Fruit fly (Drosophila melanogaster): ENCODE results near the gene Adss.
A peak's percentile ranks its signal among the peaks of the same experiment; 100 is the strongest.

Gene Adss

DNA sequence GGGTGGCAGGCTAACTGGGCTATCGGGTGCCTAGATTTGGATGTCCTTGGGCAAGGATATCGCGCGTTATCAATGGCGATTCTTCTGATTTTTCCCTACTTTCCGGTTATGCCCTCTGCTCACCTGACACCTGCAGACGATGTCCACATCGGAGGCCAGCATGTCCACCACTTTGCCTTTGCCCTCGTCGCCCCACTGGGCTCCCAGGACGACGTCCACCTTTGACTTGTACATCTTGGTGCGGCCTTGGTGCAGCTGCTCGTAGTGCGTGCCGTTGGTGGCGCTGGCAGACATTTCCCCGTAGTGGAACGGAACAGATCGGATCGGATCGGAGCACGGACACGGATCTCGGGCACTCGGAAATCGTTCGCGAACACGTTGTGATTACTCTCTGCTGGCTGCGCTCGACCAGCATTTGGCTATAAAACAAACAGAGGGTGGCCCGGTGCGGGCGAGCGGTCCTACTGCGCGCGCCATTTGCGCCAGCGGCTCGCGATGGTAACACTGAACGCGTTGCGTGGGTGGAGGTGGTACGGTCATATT, at the start of gene Adss (continued):
- TF ChIP-seq knrl (GFP tag; IDR thresholded peaks at IDR 0.05; ENCODE audit: partially characterized antibody) (peak; percentile 31; the same call in 1 of the 3 replicates), az2 (GFP tag; optimal IDR thresholded peaks at IDR 0.05) (no peak), CG4854 (GFP tag; optimal IDR thresholded peaks at IDR 0.05) (no peak), ab (GFP tag; optimal IDR thresholded peaks at IDR 0.05) (no peak), CG17186 (GFP tag; optimal IDR thresholded peaks at IDR 0.05) (peak; percentile 89), B-H2 (GFP tag; optimal IDR thresholded peaks at IDR 0.05) (peak; percentile 34), CG11456 (GFP tag; IDR thresholded peaks at IDR 0.05) (peak; percentile 67; the same call in 1 of the 3 replicates), scrt (GFP tag; optimal IDR thresholded peaks at IDR 0.05) (no peak), CG16779 (GFP tag; IDR thresholded peaks at IDR 0.05) (0 out of 2 replicates have a peak, but pooled peaks have one; percentile 56), Oli (tag; optimal IDR thresholded peaks at IDR 0.05) (no peak), ftz-f1 (GFP tag; optimal IDR thresholded peaks at IDR 0.05) (peak; percentile 54), CG10431 (GFP tag; optimal IDR thresholded peaks at IDR 0.05) (peak; percentile 36), NFAT (GFP tag; IDR thresholded peaks at IDR 0.05) (peak; percentile 41; the same call in 1 of the 2 replicates), Ssrp (tag; optimal IDR thresholded peaks at IDR 0.05) (no peak), CG2712 (tag; optimal IDR thresholded peaks at IDR 0.05) (peak; percentile 40), fd102C (GFP tag; optimal IDR thresholded peaks at IDR 0.05) (no peak), p53 (GFP tag; optimal IDR thresholded peaks at IDR 0.05) (no peak), Myb (GFP tag; optimal IDR thresholded peaks at IDR 0.05) (peak; percentile 62), HLH4C (GFP tag; IDR thresholded peaks at IDR 0.05; ENCODE audit: partially characterized antibody) (peak; percentile 23; the same call in 2 of the 3 replicates), MTF-1 (GFP tag; optimal IDR thresholded peaks at IDR 0.05; ENCODE audit: borderline replicate concordance) (peak; percentile 63), Rfx (GFP tag; IDR thresholded peaks at IDR 0.05) (peak; percentile 59), Mad (GFP tag; optimal IDR thresholded peaks at IDR 0.05) (peak; percentile 51), CG31441 (GFP tag; IDR thresholded peaks at IDR 0.05) (0 out of 2 replicates have a peak, but pooled peaks have one; percentile 14), gfzf (GFP tag; optimal IDR thresholded peaks at IDR 0.05) (peak; percentile 87), trem (tag; optimal IDR thresholded peaks at IDR 0.05) (peak; percentile 46), Ptx1 (GFP tag; IDR thresholded peaks at IDR 0.05) (no peak), CG8388 (GFP tag; optimal IDR thresholded peaks at IDR 0.05) (no peak), CG7987 (GFP tag; optimal IDR thresholded peaks at IDR 0.05) (peak; percentile 59), CG33213 (GFP tag; optimal IDR thresholded peaks at IDR 0.05) (peak; percentile 41), CG10321 (GFP tag; IDR thresholded peaks at IDR 0.05) (no peak), MBD-R2 (GFP tag; IDR thresholded peaks at IDR 0.05) (peak; percentile 70), luna (GFP tag; optimal IDR thresholded peaks at IDR 0.05) (peak; percentile 21), twi (tag; optimal IDR thresholded peaks at IDR 0.05) (no peak), CG7357 (GFP tag; IDR thresholded peaks at IDR 0.05) (no peak), gce (GFP tag; IDR thresholded peaks at IDR 0.05) (no peak), CG31388 (GFP tag; optimal IDR thresholded peaks at IDR 0.05) (no peak), CG8359 (GFP tag; optimal IDR thresholded peaks at IDR 0.05; ENCODE audit: borderline replicate concordance) (peak; percentile 3), Elba2 (GFP tag; optimal IDR thresholded peaks at IDR 0.05) (no peak), H15 (GFP tag; IDR thresholded peaks at IDR 0.05) (no peak), CG2678 (tag; optimal IDR thresholded peaks at IDR 0.05) (no peak), Fer1 (GFP tag; optimal IDR thresholded peaks at IDR 0.05) (peak; percentile 21), CG12104 (GFP tag; optimal IDR thresholded peaks at IDR 0.05) (no peak), wdn (GFP tag; IDR thresholded peaks at IDR 0.05) (peak; percentile 40; the same call in 1 of the 2 replicates), dati (GFP tag; IDR thresholded peaks at IDR 0.05) (no peak), dimm (GFP tag; IDR thresholded peaks at IDR 0.05) (no peak), psq (GFP tag; optimal IDR thresholded peaks at IDR 0.05) (no peak), pan (optimal IDR thresholded peaks at IDR 0.05) (no peak), pan (GFP tag; optimal IDR thresholded peaks at IDR 0.05 in 1 of 2, IDR thresholded peaks at IDR 0.05 in 1 of 2) (peak in 1 of 2 experiments; percentile 35), CG3847 (GFP tag; IDR thresholded peaks at IDR 0.05) (peak; percentile 36; the same call in 1 of the 2 replicates), CG17328 (GFP tag; IDR thresholded peaks at IDR 0.05) (peak; percentile 22; the same call in 1 of the 2 replicates), Drgx (GFP tag; IDR thresholded peaks at IDR 0.05) (no peak)
